Fruit fly (Drosophila melanogaster) whole organism, prepupa: ENCODE results near the gene CG9205.

ENCODE experiments used
- Hr4 ChIP-seq: fragments of 200-800 bp; sonication (Bioruptor generic); optimal IDR thresholded peaks from 3 replicates; lab custom pipeline; 2016; ENCODE audit warnings: missing biosample characterization, missing genetic modification characterization
- dac ChIP-seq: fragments of 200-800 bp; sonication (Bioruptor generic); optimal IDR thresholded peaks from 2 replicates; lab custom pipeline; 2017; ENCODE audit warnings: missing biosample characterization, mild to moderate bottlenecking, missing genetic modification characterization
- fd85E ChIP-seq: fragments of 200-800 bp; sonication (Bioruptor generic); optimal IDR thresholded peaks from 3 replicates; lab custom pipeline; 2016; ENCODE audit warnings: missing biosample characterization, missing genetic modification characterization
- pdm3 ChIP-seq: fragments of 200-800 bp; sonication (Bioruptor generic); optimal IDR thresholded peaks from 3 replicates; lab custom pipeline; 2016; ENCODE audit warnings: missing biosample characterization, missing genetic modification characterization

DNA sequence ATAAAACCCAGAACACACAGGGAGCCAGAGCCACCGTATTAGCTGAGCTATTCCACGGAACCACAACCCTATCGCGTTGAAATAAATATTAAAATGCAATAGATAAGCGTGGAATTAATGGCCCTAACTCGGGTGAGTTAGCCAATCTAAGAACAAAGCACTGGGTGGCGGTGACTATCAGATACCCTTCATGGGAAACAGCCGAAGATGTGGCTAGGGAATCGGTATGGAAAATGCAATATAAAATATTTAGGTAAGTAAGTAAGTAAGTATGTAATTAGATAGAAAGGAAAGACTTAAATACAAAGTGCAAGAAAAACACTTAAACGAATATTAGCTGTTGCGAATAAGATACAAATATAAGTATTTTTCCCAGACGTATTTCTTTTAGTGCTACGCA lies 12.9 kb upstream of the CG9205 start:
- TF ChIP-seq Hr4 (GFP tag; lab: Kevin White, UChicago), result no peak
- no peak for TF ChIP-seq fd85E (GFP tag; lab: Kevin White, UChicago)
- TF ChIP-seq dac (GFP tag; lab: Kevin White, UChicago), result no peak
- no peak for TF ChIP-seq pdm3 (GFP tag; lab: Kevin White, UChicago)
